Fruit fly (Drosophila melanogaster): Measurements from ENCODE around the gene CHES-1-like.

CHES-1-like gene

DNA sequence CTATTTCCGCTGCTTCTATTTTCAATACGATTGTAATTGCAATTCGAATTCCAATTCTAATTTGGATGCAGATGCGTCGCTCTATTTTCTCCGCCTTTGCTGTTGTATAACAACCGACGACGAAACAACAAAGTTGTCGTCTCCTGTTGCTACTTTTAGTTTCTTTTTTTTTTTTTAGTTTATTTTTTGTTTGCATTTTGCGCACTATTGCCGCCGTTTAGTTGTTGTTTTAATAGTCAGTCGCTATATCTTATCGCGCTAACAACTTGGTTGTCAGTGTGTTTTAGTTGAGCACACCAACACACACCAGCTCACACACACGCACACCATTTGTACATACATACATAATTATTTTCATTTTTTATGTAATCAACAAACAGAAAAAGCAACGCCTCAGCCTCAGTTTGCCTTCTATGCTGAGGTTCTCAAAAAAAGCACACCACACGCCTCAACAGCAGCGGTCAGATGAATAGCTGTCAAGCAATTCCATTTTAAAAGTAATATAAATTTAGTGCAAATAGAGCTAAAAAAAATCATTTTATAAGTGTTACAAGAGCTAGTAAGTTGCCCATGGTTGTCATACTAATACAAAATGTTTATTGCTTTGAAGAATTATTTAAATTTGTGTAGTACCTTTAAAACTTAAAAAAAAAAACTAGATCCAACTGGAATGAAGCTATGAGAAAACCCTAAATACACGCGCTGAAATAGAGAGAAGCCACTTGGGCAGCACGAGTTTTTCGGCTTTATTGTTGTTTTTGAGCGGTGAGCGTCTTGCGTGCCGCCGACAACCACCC, 7.7 kb downstream of the CHES-1-like start:
- TF ChIP-seq CG7045 (GFP tag; optimal IDR thresholded peaks at IDR 0.05) (no peak), CG1620 (GFP tag; optimal IDR thresholded peaks at IDR 0.05) (peak; percentile 20), CG11617 (GFP tag; optimal IDR thresholded peaks at IDR 0.05) (peak; percentile 10), Mnt (GFP tag; optimal IDR thresholded peaks at IDR 0.05) (peak; percentile 15), CG7101 (tag; optimal IDR thresholded peaks at IDR 0.05) (peak; percentile 69), bab1 (GFP tag; optimal IDR thresholded peaks at IDR 0.05) (no peak), toe (GFP tag; optimal IDR thresholded peaks at IDR 0.05) (no peak), Crg-1 (GFP tag; optimal IDR thresholded peaks at IDR 0.05) (no peak), Hr96 (GFP tag; optimal IDR thresholded peaks at IDR 0.05) (no peak), CG33017 (tag; optimal IDR thresholded peaks at IDR 0.05) (peak; percentile 43), CG14711 (tag; optimal IDR thresholded peaks at IDR 0.05) (peak; percentile 40), tj (GFP tag; optimal IDR thresholded peaks at IDR 0.05) (peak; percentile 26), cnc (optimal IDR thresholded peaks at IDR 0.05) (no peak), Clk (GFP tag; optimal IDR thresholded peaks at IDR 0.05) (no peak), pad (GFP tag; optimal IDR thresholded peaks at IDR 0.05) (peak; percentile 41), cic (GFP tag; optimal IDR thresholded peaks at IDR 0.05) (peak; percentile 16), kay (GFP tag; ENCODE audit: borderline replicate concordance) (no peak), CG12768 (GFP tag; optimal IDR thresholded peaks at IDR 0.05) (peak; percentile 31), ovo (GFP tag; optimal IDR thresholded peaks at IDR 0.05) (peak; percentile 21), CG5204 (GFP tag; optimal IDR thresholded peaks at IDR 0.05) (no peak)

DNA sequence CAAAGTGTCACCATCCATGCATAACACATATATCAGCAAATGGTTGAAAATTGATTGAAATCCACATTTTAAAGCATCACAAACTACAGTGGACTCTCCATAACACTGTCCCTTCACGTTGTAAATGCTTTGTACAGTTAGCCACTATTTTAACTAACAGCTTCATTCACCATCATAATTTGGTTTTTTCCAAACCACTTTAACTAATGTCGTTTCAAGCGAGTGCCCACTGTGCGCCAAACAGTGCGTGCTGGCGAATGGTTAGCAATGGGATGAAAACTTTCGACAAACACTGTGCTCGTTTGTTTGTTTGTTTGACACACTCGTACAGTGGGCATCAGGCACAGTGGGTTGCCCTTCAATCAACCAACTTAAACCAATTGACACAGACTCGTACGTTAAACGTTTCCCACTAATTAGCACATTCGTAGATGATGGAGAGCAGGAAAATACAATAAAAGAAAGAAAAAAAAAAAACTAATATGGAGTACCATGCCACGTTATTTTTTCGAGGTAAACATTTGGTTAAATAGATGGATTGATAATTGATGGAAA, 8.9 kb downstream of the CHES-1-like start:
- TF ChIP-seq CG11617 (GFP tag; optimal IDR thresholded peaks at IDR 0.05): peak; percentile 52
- peak; percentile 91 for TF ChIP-seq CG12768 (GFP tag; optimal IDR thresholded peaks at IDR 0.05)
- TF ChIP-seq CG7045 (GFP tag; optimal IDR thresholded peaks at IDR 0.05): peak; percentile 84
- TF ChIP-seq cic (GFP tag; optimal IDR thresholded peaks at IDR 0.05): peak; percentile 48
- peak; percentile 81 for TF ChIP-seq Mnt (GFP tag; optimal IDR thresholded peaks at IDR 0.05)
- TF ChIP-seq tj (GFP tag; optimal IDR thresholded peaks at IDR 0.05): peak; percentile 74
- peak; percentile 83 for TF ChIP-seq Clk (GFP tag; optimal IDR thresholded peaks at IDR 0.05)
- TF ChIP-seq CG14711 (tag; optimal IDR thresholded peaks at IDR 0.05): peak; percentile 90
- peak; percentile 87 for TF ChIP-seq bab1 (GFP tag; optimal IDR thresholded peaks at IDR 0.05)
- TF ChIP-seq CG1620 (GFP tag; optimal IDR thresholded peaks at IDR 0.05): peak; percentile 90
- peak; percentile 95 for TF ChIP-seq CG7101 (tag; optimal IDR thresholded peaks at IDR 0.05)
- peak; percentile 82 for TF ChIP-seq Hr96 (GFP tag; optimal IDR thresholded peaks at IDR 0.05)
- TF ChIP-seq toe (GFP tag; optimal IDR thresholded peaks at IDR 0.05): peak; percentile 84
- TF ChIP-seq cnc (optimal IDR thresholded peaks at IDR 0.05): no peak
- peak; percentile 84 for TF ChIP-seq pad (GFP tag; optimal IDR thresholded peaks at IDR 0.05)
- TF ChIP-seq CG33017 (tag; optimal IDR thresholded peaks at IDR 0.05): peak; percentile 89
- peak; percentile 86 for TF ChIP-seq Crg-1 (GFP tag; optimal IDR thresholded peaks at IDR 0.05)
- TF ChIP-seq CG5204 (GFP tag; optimal IDR thresholded peaks at IDR 0.05): peak; percentile 91
- no peak for TF ChIP-seq kay (GFP tag; ENCODE audit: borderline replicate concordance)
- TF ChIP-seq ovo (GFP tag; optimal IDR thresholded peaks at IDR 0.05): peak; percentile 12

DNA sequence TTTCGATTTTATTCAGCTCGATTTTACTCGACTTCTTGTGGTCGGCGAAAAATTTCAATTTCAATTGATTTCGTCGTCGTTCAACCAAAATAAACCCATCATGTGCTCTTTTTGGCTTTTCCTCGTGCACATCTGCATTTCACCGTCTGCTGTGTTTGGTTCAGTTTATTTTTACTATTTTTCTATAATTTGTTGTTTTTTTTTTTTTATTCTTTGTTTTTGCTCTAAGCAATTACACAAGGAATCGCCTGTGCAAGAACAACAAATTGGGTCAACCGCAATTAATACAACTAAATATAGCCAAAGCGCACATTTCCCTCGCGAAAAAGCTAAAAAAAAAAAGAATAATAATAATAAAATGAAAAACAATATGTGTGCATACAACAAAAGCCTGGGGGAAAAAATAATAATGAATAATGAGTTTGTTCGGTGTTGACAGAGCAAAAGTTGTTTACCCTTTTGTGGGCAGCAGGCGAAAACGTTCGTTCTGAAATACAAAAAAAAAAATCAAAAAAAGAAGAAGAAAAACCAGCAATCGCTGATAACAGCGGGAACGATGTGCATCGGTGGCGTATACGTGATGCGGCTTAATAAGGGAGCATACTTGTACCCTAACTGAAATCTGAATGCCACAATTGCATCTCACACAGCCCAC, 9.5 kb downstream of the CHES-1-like start:
- TF ChIP-seq Clk (GFP tag; optimal IDR thresholded peaks at IDR 0.05): no peak
- peak; percentile 62 for TF ChIP-seq cic (GFP tag; optimal IDR thresholded peaks at IDR 0.05)
- TF ChIP-seq tj (GFP tag; optimal IDR thresholded peaks at IDR 0.05): peak; percentile 62
- no peak for TF ChIP-seq pad (GFP tag; optimal IDR thresholded peaks at IDR 0.05)
- no peak for TF ChIP-seq Hr96 (GFP tag; optimal IDR thresholded peaks at IDR 0.05)
- TF ChIP-seq ovo (GFP tag; optimal IDR thresholded peaks at IDR 0.05): peak; percentile 29
- no peak for TF ChIP-seq toe (GFP tag; optimal IDR thresholded peaks at IDR 0.05)
- peak; percentile 36 for TF ChIP-seq Mnt (GFP tag; optimal IDR thresholded peaks at IDR 0.05)
- TF ChIP-seq CG33017 (tag; optimal IDR thresholded peaks at IDR 0.05): no peak
- TF ChIP-seq kay (GFP tag; ENCODE audit: borderline replicate concordance): peak; percentile 93

DNA sequence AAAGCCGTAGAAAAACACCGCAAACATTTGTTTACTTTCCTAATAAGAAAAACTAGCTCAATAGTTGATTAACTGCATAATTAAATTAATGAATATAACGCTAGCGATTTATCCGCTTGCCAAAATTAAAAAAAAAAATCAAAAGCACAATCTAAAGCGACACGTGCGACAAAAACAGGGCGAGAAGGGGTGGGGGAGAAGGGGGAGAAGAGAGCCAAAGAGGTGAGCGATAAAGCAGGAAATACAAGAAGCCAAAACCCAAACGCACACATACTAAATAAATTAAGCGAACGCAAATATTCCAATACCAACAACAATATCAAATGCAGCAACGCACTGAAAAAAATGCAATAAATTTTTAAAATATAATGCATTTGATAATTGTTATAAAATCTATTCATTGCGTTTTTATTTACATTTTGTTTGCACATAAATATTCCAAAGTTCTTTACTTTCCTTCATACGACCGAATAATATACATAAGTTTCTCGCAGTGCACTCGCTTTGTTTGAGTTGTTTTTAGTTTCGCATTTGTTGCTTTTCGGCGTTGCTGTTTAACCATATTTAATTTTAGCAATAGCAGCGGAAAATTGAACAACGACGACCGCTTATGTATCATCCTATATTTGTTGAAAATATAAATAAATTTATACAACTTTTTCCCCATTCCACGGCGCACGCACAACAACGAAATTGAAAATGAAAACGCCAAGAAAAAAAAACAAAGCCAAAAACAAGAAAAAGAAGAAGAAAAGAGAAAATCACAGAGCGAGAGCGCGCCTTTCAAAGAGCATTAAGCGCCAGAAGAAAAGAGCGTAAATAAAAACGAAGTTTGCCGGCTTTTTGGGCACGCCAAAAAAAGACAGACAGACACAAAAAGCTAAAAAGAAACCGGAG, 10.9 kb downstream of the CHES-1-like start:
- TF ChIP-seq CG1620 (GFP tag; optimal IDR thresholded peaks at IDR 0.05): peak; percentile 98
- TF ChIP-seq CG7045 (GFP tag; optimal IDR thresholded peaks at IDR 0.05): peak; percentile 92
- TF ChIP-seq ovo (GFP tag; optimal IDR thresholded peaks at IDR 0.05): peak; percentile 85
- TF ChIP-seq Mnt (GFP tag; optimal IDR thresholded peaks at IDR 0.05): peak; percentile 88
- peak; percentile 90 for TF ChIP-seq pad (GFP tag; optimal IDR thresholded peaks at IDR 0.05)
- peak; percentile 98 for TF ChIP-seq CG11617 (GFP tag; optimal IDR thresholded peaks at IDR 0.05)
- no peak for TF ChIP-seq cnc (optimal IDR thresholded peaks at IDR 0.05)
- TF ChIP-seq Hr96 (GFP tag; optimal IDR thresholded peaks at IDR 0.05): peak; percentile 93
- TF ChIP-seq bab1 (GFP tag; optimal IDR thresholded peaks at IDR 0.05): peak; percentile 99
- peak; percentile 95 for TF ChIP-seq Crg-1 (GFP tag; optimal IDR thresholded peaks at IDR 0.05)
- peak; percentile 90 for TF ChIP-seq CG33017 (tag; optimal IDR thresholded peaks at IDR 0.05)
- peak; percentile 99 for TF ChIP-seq tj (GFP tag; optimal IDR thresholded peaks at IDR 0.05)
- TF ChIP-seq CG12768 (GFP tag; optimal IDR thresholded peaks at IDR 0.05): peak; percentile 88
- peak; percentile 74 for TF ChIP-seq cic (GFP tag; optimal IDR thresholded peaks at IDR 0.05)
- TF ChIP-seq CG14711 (tag; optimal IDR thresholded peaks at IDR 0.05): peak; percentile 96
- TF ChIP-seq Clk (GFP tag; optimal IDR thresholded peaks at IDR 0.05): peak; percentile 81
- TF ChIP-seq kay (GFP tag; ENCODE audit: borderline replicate concordance): peak; percentile 61
- TF ChIP-seq toe (GFP tag; optimal IDR thresholded peaks at IDR 0.05): peak; percentile 71
- peak; percentile 98 for TF ChIP-seq CG7101 (tag; optimal IDR thresholded peaks at IDR 0.05)
- TF ChIP-seq CG5204 (GFP tag; optimal IDR thresholded peaks at IDR 0.05): peak; percentile 84

Data from whole organism, adult.